Fruit fly (Drosophila melanogaster) whole organism, embryonic: ENCODE data around the gene Rad17.

ENCODE experiments used
- Aef1 ChIP-seq: fragments of 200-800 bp; sonication (Bioruptor generic); IDR thresholded peaks from 3 replicates; pipeline ENCODE4 v1.3.6; 2022; ENCODE audit warnings: missing biosample characterization, missing genetic modification characterization
- CG10543 ChIP-seq: fragments of 200-800 bp; sonication (Bioruptor generic); optimal IDR thresholded peaks from 3 replicates; lab custom pipeline; 2017; ENCODE audit warnings: missing biosample characterization, mild to moderate bottlenecking, missing genetic modification characterization, moderate library complexity
- CG12155 ChIP-seq: fragments of 200-800 bp; sonication (Bioruptor generic); optimal IDR thresholded peaks from 3 replicates; lab custom pipeline; 2016; ENCODE audit warnings: missing biosample characterization, missing genetic modification characterization
- CG12769 ChIP-seq: fragments of 200-800 bp; sonication (Bioruptor generic); optimal IDR thresholded peaks from 2 replicates; lab custom pipeline; 2019; ENCODE audit warnings: missing biosample characterization, mild to moderate bottlenecking, missing genetic modification characterization, moderate library complexity
- CG14667 ChIP-seq: fragments of 200-800 bp; sonication (Bioruptor generic); IDR thresholded peaks from 2 replicates; pipeline ENCODE4 v1.3.6; 2022; ENCODE audit warnings: missing biosample characterization, missing genetic modification characterization
- CG15514 ChIP-seq: fragments of 200-800 bp; sonication (Bioruptor generic); optimal IDR thresholded peaks from 3 replicates; lab custom pipeline; 2017; ENCODE audit warnings: missing biosample characterization, missing genetic modification characterization, mild to moderate bottlenecking, moderate library complexity, missing genetic modification reagents
- CG1603 ChIP-seq: fragments of 200-800 bp; sonication (Bioruptor generic); optimal IDR thresholded peaks from 2 replicates; lab custom pipeline; 2019; ENCODE audit warnings: missing biosample characterization, mild to moderate bottlenecking, missing genetic modification characterization, moderate library complexity
- CG16863 ChIP-seq: fragments of 200-800 bp; sonication (Bioruptor generic); optimal IDR thresholded peaks from 3 replicates; lab custom pipeline; 2016; ENCODE audit warnings: missing biosample characterization, missing genetic modification characterization
- CG17568 ChIP-seq: fragments of 200-800 bp; sonication (Bioruptor generic); optimal IDR thresholded peaks from 2 replicates; lab custom pipeline; 2018; ENCODE audit warnings: missing biosample characterization, mild to moderate bottlenecking, missing genetic modification characterization, moderate library complexity
- CG17612 ChIP-seq: fragments of 200-800 bp; sonication (Bioruptor generic); IDR thresholded peaks from 2 replicates; pipeline ENCODE4 v1.3.6; 2022; ENCODE audit warnings: missing biosample characterization, missing genetic modification characterization
- CG2875 ChIP-seq: fragments of 200-800 bp; sonication (Bioruptor generic); optimal IDR thresholded peaks from 2 replicates; lab custom pipeline; 2017; ENCODE audit warnings: missing biosample characterization, mild to moderate bottlenecking, missing genetic modification characterization, missing genetic modification reagents
- CG3065 ChIP-seq: fragments of 200-800 bp; sonication (Bioruptor generic); optimal IDR thresholded peaks from 2 replicates; lab custom pipeline; 2016; ENCODE audit warnings: missing biosample characterization, missing genetic modification characterization
- CG3163 ChIP-seq: fragments of 200-800 bp; sonication (Bioruptor generic); optimal IDR thresholded peaks from 3 replicates; lab custom pipeline; 2016; ENCODE audit warnings: missing biosample characterization, missing genetic modification characterization
- CG6175 ChIP-seq: fragments of 200-800 bp; sonication (Bioruptor generic); IDR thresholded peaks from 3 replicates; pipeline ENCODE4 v1.3.6; 2022; ENCODE audit warnings: missing biosample characterization, missing genetic modification characterization
- CG7372 ChIP-seq: fragments of 200-800 bp; sonication (Bioruptor generic); IDR thresholded peaks from 2 replicates; pipeline ENCODE4 v1.3.6; 2022; ENCODE audit warnings: missing biosample characterization, missing genetic modification characterization
- CG7963 ChIP-seq: fragments of 200-800 bp; sonication (Bioruptor generic); IDR thresholded peaks from 3 replicates; pipeline ENCODE4 v1.3.6; 2022; ENCODE audit warnings: missing biosample characterization, missing genetic modification characterization; ENCODE audit not compliant: partially characterized antibody
- CG8290 ChIP-seq, 3 experiments: fragments of 200-800 bp; sonication (Bioruptor generic); optimal IDR thresholded peaks; 2 replicates each; lab custom pipeline; 2016 to 2019; ENCODE audit warnings: missing biosample characterization in 3 of 3, missing genetic modification characterization in 3 of 3, mild to moderate bottlenecking in 2 of 3, moderate library complexity in 1 of 3
- CG8478 ChIP-seq: fragments of >200 bp; optimal IDR thresholded peaks from 2 replicates; lab custom pipeline; 2018
- CG9932 ChIP-seq: fragments of 200-800 bp; sonication (Bioruptor generic); IDR thresholded peaks from 2 replicates; pipeline ENCODE4 v1.3.6; 2022; ENCODE audit warnings: missing biosample characterization, missing genetic modification characterization
- Doc3 ChIP-seq: fragments of 200-800 bp; sonication (Bioruptor generic); IDR thresholded peaks from 3 replicates; pipeline ENCODE4 v1.3.6; 2022; ENCODE audit warnings: missing biosample characterization, missing genetic modification characterization; ENCODE audit not compliant: partially characterized antibody
- ERR ChIP-seq: fragments of 200-800 bp; sonication (Bioruptor generic); optimal IDR thresholded peaks from 2 replicates; lab custom pipeline; 2016; ENCODE audit warnings: missing biosample characterization, missing genetic modification characterization
- Eip74EF ChIP-seq, 2 experiments: fragments of 200-800 bp in 1 of 2; fragments of >200 bp in 1 of 2; sonication (Bioruptor generic) in 1 of 2; optimal IDR thresholded peaks; 2 replicates each; lab custom pipeline; 2017 to 2019; ENCODE audit warnings: missing biosample characterization in 2 of 2, missing genetic modification characterization in 2 of 2, mild to moderate bottlenecking in 1 of 2, moderate library complexity in 1 of 2
- Elba2 ChIP-seq: fragments of 200-800 bp; sonication (Bioruptor generic); optimal IDR thresholded peaks from 3 replicates; lab custom pipeline; 2016; ENCODE audit warnings: missing biosample characterization, missing genetic modification characterization
- Hr39 ChIP-seq: fragments of >200 bp; optimal IDR thresholded peaks from 2 replicates; lab custom pipeline; 2017
- Hsf ChIP-seq: fragments of 200-800 bp; sonication (Bioruptor generic); optimal IDR thresholded peaks from 3 replicates; lab custom pipeline; 2016; ENCODE audit warnings: missing biosample characterization, missing genetic modification characterization
- Mrtf ChIP-seq: fragments of 200-800 bp; sonication (Bioruptor generic); IDR thresholded peaks from 3 replicates; pipeline ENCODE4 v1.3.6; 2022; ENCODE audit warnings: missing biosample characterization, missing genetic modification characterization
- Oli ChIP-seq: fragments of 200-800 bp; sonication (Bioruptor generic); optimal IDR thresholded peaks from 2 replicates; lab custom pipeline; 2018; ENCODE audit warnings: missing biosample characterization, mild to moderate bottlenecking, missing genetic modification characterization, moderate library complexity
- Sin3A ChIP-seq: fragments of >200 bp; optimal IDR thresholded peaks from 2 replicates; lab custom pipeline; 2018
- Six4 ChIP-seq: fragments of 200-800 bp; sonication (Bioruptor generic); optimal IDR thresholded peaks from 2 replicates; lab custom pipeline; 2016; ENCODE audit warnings: missing biosample characterization, missing genetic modification characterization
- Sox100B ChIP-seq: fragments of 200-800 bp; sonication (Bioruptor generic); optimal IDR thresholded peaks from 3 replicates; lab custom pipeline; 2018; ENCODE audit warnings: missing biosample characterization, mild to moderate bottlenecking, missing genetic modification characterization
- Sry-β ChIP-seq: fragments of 200-800 bp; sonication (Bioruptor generic); optimal IDR thresholded peaks from 2 replicates; lab custom pipeline; 2018; ENCODE audit warnings: missing biosample characterization, mild to moderate bottlenecking, missing genetic modification characterization, moderate library complexity
- TFAM ChIP-seq: fragments of 200-800 bp; sonication (Bioruptor generic); optimal IDR thresholded peaks from 2 replicates; lab custom pipeline; 2017; ENCODE audit warnings: missing biosample characterization, missing genetic modification characterization, inconsistent platforms
- az2 ChIP-seq: fragments of 200-800 bp; sonication (Bioruptor generic); optimal IDR thresholded peaks from 3 replicates; lab custom pipeline; 2016; ENCODE audit warnings: missing biosample characterization, missing genetic modification characterization
- bcd ChIP-seq: fragments of 200-800 bp; sonication (Bioruptor generic); optimal IDR thresholded peaks from 2 replicates; lab custom pipeline; 2017; ENCODE audit warnings: missing biosample characterization, mild to moderate bottlenecking, missing genetic modification characterization
- disco-r ChIP-seq: fragments of 200-800 bp; sonication (Bioruptor generic); optimal IDR thresholded peaks from 2 replicates; lab custom pipeline; 2016; ENCODE audit warnings: missing biosample characterization, missing genetic modification characterization
- eve ChIP-seq, 2 experiments: fragments of >200 bp; optimal IDR thresholded peaks; 2 replicates each; lab custom pipeline; 2017; ENCODE audit warnings: missing biosample characterization in 2 of 2, missing genetic modification characterization in 2 of 2
- ewg ChIP-seq: fragments of 200-800 bp; sonication (Bioruptor generic); optimal IDR thresholded peaks from 3 replicates; lab custom pipeline; 2017; ENCODE audit warnings: mild to moderate bottlenecking, missing biosample characterization, missing genetic modification reagents, missing genetic modification characterization
- fd3F ChIP-seq: fragments of 200-800 bp; sonication (Bioruptor generic); optimal IDR thresholded peaks from 2 replicates; lab custom pipeline; 2018; ENCODE audit warnings: missing biosample characterization, mild to moderate bottlenecking, missing genetic modification characterization, moderate library complexity
- fru ChIP-seq: fragments of >200 bp; optimal IDR thresholded peaks from 2 replicates; lab custom pipeline; 2017
- grn ChIP-seq: fragments of 200-800 bp; sonication (Bioruptor generic); optimal IDR thresholded peaks from 3 replicates; lab custom pipeline; 2017; ENCODE audit warnings: missing biosample characterization, missing genetic modification characterization
- ind ChIP-seq: fragments of 200-800 bp; sonication (Bioruptor generic); optimal IDR thresholded peaks from 3 replicates; lab custom pipeline; 2016; ENCODE audit warnings: missing biosample characterization, missing genetic modification characterization
- jumu ChIP-seq: fragments of 200-800 bp; sonication (Bioruptor generic); optimal IDR thresholded peaks from 3 replicates; lab custom pipeline; 2016; ENCODE audit warnings: missing biosample characterization, missing genetic modification characterization
- lbe ChIP-seq: fragments of 200-800 bp; sonication (Bioruptor generic); optimal IDR thresholded peaks from 2 replicates; lab custom pipeline; 2016; ENCODE audit warnings: missing biosample characterization, mild to moderate bottlenecking, missing genetic modification characterization
- peb ChIP-seq: fragments of 200-800 bp; sonication (Bioruptor generic); IDR thresholded peaks from 2 replicates; pipeline ENCODE4 v1.3.6; 2022; ENCODE audit warnings: missing biosample characterization, missing genetic modification characterization
- pzg ChIP-seq: fragments of 200-800 bp; sonication (Bioruptor generic); optimal IDR thresholded peaks from 3 replicates; lab custom pipeline; 2018; ENCODE audit warnings: missing biosample characterization, mild to moderate bottlenecking, missing genetic modification characterization, moderate library complexity
- rib ChIP-seq: fragments of 200-800 bp; sonication (Bioruptor generic); IDR thresholded peaks from 2 replicates; pipeline ENCODE4 v1.3.6; 2022; ENCODE audit warnings: missing biosample characterization, missing genetic modification characterization
- salm ChIP-seq: fragments of 200-800 bp; sonication (Bioruptor generic); optimal IDR thresholded peaks from 2 replicates; lab custom pipeline; 2018; ENCODE audit warnings: missing biosample characterization, mild to moderate bottlenecking, missing genetic modification characterization
- vvl ChIP-seq: fragments of 200-800 bp; sonication (Bioruptor generic); IDR thresholded peaks from 2 replicates; pipeline ENCODE4 v1.3.6; 2022; ENCODE audit warnings: missing biosample characterization, missing genetic modification characterization
- wek ChIP-seq: fragments of 200-800 bp; sonication (Bioruptor generic); optimal IDR thresholded peaks from 3 replicates; lab custom pipeline; 2018; ENCODE audit warnings: missing biosample characterization, mild to moderate bottlenecking, missing genetic modification characterization, moderate library complexity

Rad17 gene

dm6 chr3R:14708948-14709385 is 46.0 kb upstream of the Rad17 start (continued):
- no peak for TF ChIP-seq CG8290 (GFP tag; optimal IDR thresholded peaks at IDR 0.05; lab: Kevin White, UChicago)
- TF ChIP-seq CG8290 (tag; optimal IDR thresholded peaks at IDR 0.05; lab: Kevin White, UChicago): peak in 1 of 2 experiments; percentile 11
- peak; percentile 33 for TF ChIP-seq wek (GFP tag; lab: Kevin White, UChicago)
- TF ChIP-seq bcd (GFP tag; lab: Kevin White, UChicago): no peak
- TF ChIP-seq Hr39: no peak
- TF ChIP-seq Sry-β (GFP tag; lab: Kevin White, UChicago): no peak
- peak; percentile 38 for TF ChIP-seq Sox100B (GFP tag; lab: Kevin White, UChicago)
- no peak for TF ChIP-seq CG12155 (GFP tag; lab: Kevin White, UChicago)
- TF ChIP-seq CG7372: no peak
- TF ChIP-seq az2 (GFP tag; lab: Kevin White, UChicago): no peak
- peak; percentile 13 for TF ChIP-seq CG1603 (tag; lab: Kevin White, UChicago)
- TF ChIP-seq Sin3A (lab: Kevin White, UChicago): no peak
- TF ChIP-seq Doc3: no peak
- TF ChIP-seq eve (GFP tag; optimal IDR thresholded peaks at IDR 0.05; lab: Kevin White, UChicago): peak in 1 of 2 experiments; percentile 78
- TF ChIP-seq ERR (GFP tag; lab: Kevin White, UChicago): peak; percentile 3
- peak; percentile 46 for TF ChIP-seq CG10543 (GFP tag; lab: Kevin White, UChicago)
- no peak for TF ChIP-seq Hsf (GFP tag; lab: Kevin White, UChicago)
- TF ChIP-seq Oli (tag; lab: Kevin White, UChicago): no peak
- peak in 1 of 2 experiments; percentile 36 for TF ChIP-seq Eip74EF (GFP tag; optimal IDR thresholded peaks at IDR 0.05; lab: Kevin White, UChicago)
- TF ChIP-seq lbe (GFP tag; lab: Kevin White, UChicago): no peak
- TF ChIP-seq, all 482 proteins: peak for 46

- TF ChIP-seq CG17612 (GFP tag; lab: Robert Waterston, UW) (no peak), CG7963 (GFP tag; lab: Robert Waterston, UW) (no peak), TFAM (GFP tag; lab: Kevin White, UChicago) (no peak), CG17568 (peak; percentile 2), ind (GFP tag; lab: Kevin White, UChicago) (no peak), fd3F (no peak), salm (tag; lab: Kevin White, UChicago) (no peak), CG9932 (GFP tag; lab: Robert Waterston, UW) (peak; percentile 20; the same call in 1 of the 2 replicates), Mrtf (GFP tag; lab: Robert Waterston, UW) (no peak), CG3065 (GFP tag; lab: Kevin White, UChicago) (no peak), Elba2 (no peak), CG16863 (GFP tag; lab: Kevin White, UChicago) (no peak), CG3163 (GFP tag; lab: Kevin White, UChicago) (no peak), fru (no peak), disco-r (GFP tag; lab: Kevin White, UChicago) (no peak), ewg (GFP tag; lab: Kevin White, UChicago) (no peak), CG2875 (GFP tag; lab: Kevin White, UChicago) (no peak), CG8478 (lab: Kevin White, UChicago) (no peak), CG10543 (GFP tag; lab: Kevin White, UChicago) (peak; percentile 49), Six4 (GFP tag; lab: Kevin White, UChicago) (no peak), vvl (peak; percentile 86; the same call in 1 of the 2 replicates), CG6175 (GFP tag; lab: Robert Waterston, UW) (no peak), pzg (GFP tag; lab: Kevin White, UChicago) (no peak), CG14667 (GFP tag; lab: Robert Waterston, UW) (no peak), rib (GFP tag; lab: Robert Waterston, UW) (0 out of 2 replicates have a peak, but pooled peaks have one; percentile 50), grn (GFP tag; lab: Kevin White, UChicago) (peak; percentile 30), jumu (no peak), CG15514 (no peak), CG12769 (peak; percentile 36), peb (GFP tag; lab: Robert Waterston, UW) (no peak), Aef1 (no peak)
Observed at dm6 chr3R:14707703-14708643, 45.0 kb upstream of the Rad17 start.
